Worm (Caenorhabditis elegans) whole organism, young adult: ENCODE measurements around the gene T21D12.14.
A peak's percentile ranks its signal among the peaks of the same experiment; 100 is the strongest.

Source experiments
- B0336.3 ChIP-seq: fragments of 200-800 bp; sonication (Bioruptor generic); IDR thresholded peaks from 2 replicates; pipeline ENCODE4 v1.3.6; 2022; ENCODE audit warnings: missing genetic modification characterization, missing compliant biosample characterization
- C17E4.6 ChIP-seq: fragments of 200-800 bp; sonication (Bioruptor generic); IDR thresholded peaks from 2 replicates; pipeline ENCODE4 v1.3.6; 2022; ENCODE audit warnings: missing genetic modification reagents, missing genetic modification characterization, missing compliant biosample characterization
- Y53G8AR.9 ChIP-seq: fragments of 200-800 bp; sonication (Bioruptor generic); conservative IDR thresholded peaks from 2 replicates; pipeline ENCODE4 v1.3.6; 2022; ENCODE audit warnings: missing genetic modification reagents, missing genetic modification characterization, missing compliant biosample characterization
- Y56A3A.18 ChIP-seq: fragments of 200-800 bp; sonication (Bioruptor generic); IDR thresholded peaks from 2 replicates; pipeline ENCODE4 v1.3.6; 2022; ENCODE audit warnings: missing genetic modification reagents, missing genetic modification characterization, missing compliant biosample characterization
- aptf-3 ChIP-seq: fragments of 200-800 bp; sonication (Bioruptor generic); IDR thresholded peaks from 2 replicates; pipeline ENCODE4 v1.3.6; 2022; ENCODE audit warnings: missing genetic modification characterization, missing compliant biosample characterization
- attf-5 ChIP-seq: fragments of 200-800 bp; sonication (Bioruptor generic); optimal IDR thresholded peaks from 2 replicates; lab custom pipeline; 2018; ENCODE audit warnings: mild to moderate bottlenecking, missing genetic modification characterization, missing compliant biosample characterization
- cebp-1 ChIP-seq, 2 experiments: fragments of 200-800 bp in 1 of 2; sonication (Bioruptor generic) in 1 of 2; sonication (generic microtip) in 1 of 2; IDR thresholded peaks in 1 of 2; optimal IDR thresholded peaks in 1 of 2; 2 replicates each; pipeline versions ENCODE4 v1.3.6 to Lab custom; 2017 to 2022; ENCODE audit warnings: missing compliant biosample characterization in 2 of 2, missing genetic modification characterization in 2 of 2, mild to moderate bottlenecking in 1 of 2, missing genetic modification reagents in 1 of 2, moderate library complexity in 1 of 2
- cebp-2 ChIP-seq: fragments of 200-800 bp; sonication (Bioruptor generic); IDR thresholded peaks from 2 replicates; pipeline ENCODE4 v1.3.6; 2022; ENCODE audit warnings: missing genetic modification characterization, missing compliant biosample characterization
- dpl-1 ChIP-seq: fragments of 150-350 bp; optimal IDR thresholded peaks from 2 replicates; lab custom pipeline; 2014; ENCODE audit warnings: missing biosample characterization, missing genetic modification reagents, missing genetic modification characterization
- efl-1 ChIP-seq: fragments of 150-350 bp; optimal IDR thresholded peaks from 2 replicates; lab custom pipeline; 2014; ENCODE audit warnings: missing biosample characterization, missing genetic modification reagents, missing genetic modification characterization
- egl-18 ChIP-seq: fragments of 200-800 bp; sonication (Bioruptor generic); IDR thresholded peaks from 2 replicates; pipeline ENCODE4 v1.3.6; 2022; ENCODE audit warnings: missing genetic modification reagents, missing genetic modification characterization, missing compliant biosample characterization
- egl-44 ChIP-seq: fragments of 200-800 bp; sonication (Bioruptor generic); IDR thresholded peaks from 2 replicates; pipeline ENCODE4 v1.3.6; 2022; ENCODE audit warnings: missing genetic modification reagents, missing genetic modification characterization, missing compliant biosample characterization
- egrh-3 ChIP-seq: fragments of 200-800 bp; sonication (Bioruptor generic); IDR thresholded peaks from 2 replicates; pipeline ENCODE4 v1.3.6; 2022; ENCODE audit warnings: missing genetic modification reagents, missing genetic modification characterization, missing compliant biosample characterization
- fkh-3 ChIP-seq: sonication (generic microtip); optimal IDR thresholded peaks from 2 replicates; lab custom pipeline; 2016; ENCODE audit warnings: mild to moderate bottlenecking, missing genetic modification characterization, missing compliant biosample characterization
- hmg-1.2 ChIP-seq: fragments of 200-800 bp; sonication (Bioruptor generic); IDR thresholded peaks from 2 replicates; pipeline ENCODE4 v1.3.6; 2022; ENCODE audit warnings: missing genetic modification reagents, missing genetic modification characterization, missing compliant biosample characterization
- hmg-20 ChIP-seq: fragments of 200-800 bp; sonication (Bioruptor generic); IDR thresholded peaks from 2 replicates; pipeline ENCODE4 v1.3.6; 2022; ENCODE audit warnings: missing genetic modification reagents, missing genetic modification characterization, missing compliant biosample characterization
- hsf-1 ChIP-seq: fragments of 200-800 bp; sonication (Bioruptor generic); IDR thresholded peaks from 2 replicates; pipeline ENCODE4 v1.3.6; 2022; ENCODE audit warnings: missing genetic modification reagents, missing genetic modification characterization, missing compliant biosample characterization
- let-526 ChIP-seq: fragments of 200-800 bp; sonication (Bioruptor generic); IDR thresholded peaks from 2 replicates; pipeline ENCODE4 v1.3.6; 2022; ENCODE audit warnings: missing genetic modification reagents, missing genetic modification characterization, missing compliant biosample characterization
- let-607 ChIP-seq, 2 experiments: fragments of 200-800 bp in 1 of 2; sonication (Bioruptor generic) in 1 of 2; sonication (generic microtip) in 1 of 2; optimal IDR thresholded peaks; 2 replicates each; lab custom pipeline; 2016 to 2018; ENCODE audit warnings: mild to moderate bottlenecking in 2 of 2, missing compliant biosample characterization in 2 of 2, missing genetic modification characterization in 2 of 2, moderate library complexity in 2 of 2, missing genotype in 1 of 2
- lin-26 ChIP-seq: fragments of 200-800 bp; sonication (Bioruptor generic); IDR thresholded peaks from 2 replicates; pipeline ENCODE4 v1.3.6; 2022; ENCODE audit warnings: missing genetic modification reagents, missing genetic modification characterization, missing compliant biosample characterization
- lin-54 ChIP-seq: fragments of 200-800 bp; sonication (Bioruptor generic); optimal IDR thresholded peaks from 2 replicates; lab custom pipeline; 2018; ENCODE audit warnings: mild to moderate bottlenecking, missing genetic modification characterization, missing compliant biosample characterization
- madf-10 ChIP-seq: sonication (generic microtip); optimal IDR thresholded peaks from 2 replicates; lab custom pipeline; 2016; ENCODE audit warnings: mild to moderate bottlenecking, missing genetic modification characterization, missing compliant biosample characterization
- madf-3 ChIP-seq: fragments of 200-800 bp; sonication (Bioruptor generic); IDR thresholded peaks from 2 replicates; pipeline ENCODE4 v1.3.6; 2022; ENCODE audit warnings: missing genetic modification reagents, missing genetic modification characterization, missing compliant biosample characterization
- mcd-1 ChIP-seq: fragments of 200-800 bp; sonication (Bioruptor generic); IDR thresholded peaks from 2 replicates; pipeline ENCODE4 v1.3.6; 2022; ENCODE audit warnings: missing genetic modification reagents, missing genetic modification characterization, missing compliant biosample characterization
- mel-28 ChIP-seq: sonication (generic microtip); optimal IDR thresholded peaks from 2 replicates; lab custom pipeline; 2016; ENCODE audit warnings: borderline replicate concordance, mild to moderate bottlenecking, missing genetic modification characterization, missing compliant biosample characterization
- mes-4 ChIP-seq: sonication (generic microtip); optimal IDR thresholded peaks from 2 replicates; lab custom pipeline; 2016; ENCODE audit warnings: missing genotype, missing genetic modification characterization, missing compliant biosample characterization
- nfyb-1 ChIP-seq: fragments of 200-800 bp; sonication (Bioruptor generic); IDR thresholded peaks from 2 replicates; pipeline ENCODE4 v1.3.6; 2022; ENCODE audit warnings: missing genetic modification reagents, missing genetic modification characterization, missing compliant biosample characterization
- nhr-120 ChIP-seq: fragments of 200-800 bp; sonication (Bioruptor generic); IDR thresholded peaks from 2 replicates; pipeline ENCODE4 v1.3.6; 2022; ENCODE audit warnings: missing genetic modification characterization, missing compliant biosample characterization
- nhr-27 ChIP-seq: fragments of 200-800 bp; sonication (Bioruptor generic); optimal IDR thresholded peaks from 2 replicates; lab custom pipeline; 2018; ENCODE audit warnings: mild to moderate bottlenecking, missing genetic modification characterization, moderate library complexity, missing compliant biosample characterization
- nhr-90 ChIP-seq: sonication (generic microtip); optimal IDR thresholded peaks from 2 replicates; lab custom pipeline; 2016; ENCODE audit warnings: missing genotype, mild to moderate bottlenecking, missing genetic modification characterization, missing compliant biosample characterization
- rcor-1 ChIP-seq: fragments of 200-800 bp; sonication (Bioruptor generic); IDR thresholded peaks from 2 replicates; pipeline ENCODE4 v1.3.6; 2022; ENCODE audit warnings: missing genetic modification reagents, missing genetic modification characterization, missing compliant biosample characterization
- repo-1 ChIP-seq: sonication (generic microtip); optimal IDR thresholded peaks from 2 replicates; lab custom pipeline; 2017; ENCODE audit warnings: mild to moderate bottlenecking, missing genetic modification characterization, missing compliant biosample characterization
- sea-2 ChIP-seq: fragments of 200-800 bp; sonication (Bioruptor generic); IDR thresholded peaks from 2 replicates; pipeline ENCODE4 v1.3.6; 2022; ENCODE audit warnings: missing genetic modification characterization, missing compliant biosample characterization
- tbx-9 ChIP-seq: sonication (generic microtip); optimal IDR thresholded peaks from 2 replicates; lab custom pipeline; 2016; ENCODE audit warnings: borderline replicate concordance, missing genetic modification characterization, inconsistent platforms, missing compliant biosample characterization
- tlf-1 ChIP-seq: fragments of 200-800 bp; sonication (Bioruptor generic); optimal IDR thresholded peaks from 2 replicates; lab custom pipeline; 2018; ENCODE audit warnings: mild to moderate bottlenecking, missing genetic modification characterization, missing compliant biosample characterization
- unc-62 ChIP-seq: fragments of 150-350 bp; optimal IDR thresholded peaks from 2 replicates; lab custom pipeline; 2014; ENCODE audit warnings: missing biosample characterization, missing genetic modification reagents, missing genetic modification characterization
- ztf-22 ChIP-seq: fragments of 200-800 bp; sonication (Bioruptor generic); optimal IDR thresholded peaks from 2 replicates; lab custom pipeline; 2018; ENCODE audit warnings: mild to moderate bottlenecking, missing genetic modification characterization, moderate library complexity, missing compliant biosample characterization
- ztf-6 ChIP-seq: fragments of 200-800 bp; sonication (Bioruptor generic); IDR thresholded peaks from 2 replicates; pipeline ENCODE4 v1.3.6; 2022; ENCODE audit warnings: missing genetic modification reagents, missing genetic modification characterization, missing compliant biosample characterization

Gene T21D12.14

ce11 chrIV:294737-295136, 6.8 kb upstream of the T21D12.14 start:
- TF ChIP-seq C17E4.6 (GFP tag; lab: Robert Waterston, UW) (no peak), nfyb-1 (GFP tag; lab: Robert Waterston, UW) (0 out of 2 replicates have a peak, but pooled peaks have one; percentile 25), lin-26 (0 out of 2 replicates have a peak, but pooled peaks have one; percentile 37), egl-18 (GFP tag; lab: Robert Waterston, UW) (no peak), madf-3 (GFP tag; lab: Robert Waterston, UW) (0 out of 2 replicates have a peak, but pooled peaks have one; percentile 21), egl-44 (no peak), mes-4 (no peak), fkh-3 (tag; lab: Kevin White, UChicago) (no peak), nhr-27 (no peak), mel-28 (tag; lab: Kevin White, UChicago) (no peak), attf-5 (GFP tag; lab: Kevin White, UChicago) (peak; percentile 9), rcor-1 (GFP tag; lab: Robert Waterston, UW) (no peak), mcd-1 (GFP tag; lab: Robert Waterston, UW) (no peak), cebp-1 (GFP tag; IDR thresholded peaks at IDR 0.05; lab: Robert Waterston, UW) (no peak), cebp-1 (tag; optimal IDR thresholded peaks at IDR 0.05; lab: Kevin White, UChicago) (peak; percentile 10), nhr-120 (GFP tag; lab: Robert Waterston, UW) (0 out of 2 replicates have a peak, but pooled peaks have one; percentile 17), efl-1 (GFP tag; lab: Kevin White, UChicago) (no peak)
- TF ChIP-seq, all 124 proteins: peak for 6

- TF ChIP-seq nhr-90 (tag; lab: Kevin White, UChicago) (no peak), cebp-2 (GFP tag; lab: Robert Waterston, UW) (0 out of 2 replicates have a peak, but pooled peaks have one; percentile 5), let-526 (GFP tag; lab: Robert Waterston, UW) (0 out of 2 replicates have a peak, but pooled peaks have one; percentile 36)
Observed at ce11 chrIV:293995-294700, 6.2 kb upstream of the T21D12.14 start.

- TF ChIP-seq Y53G8AR.9 (GFP tag; lab: Robert Waterston, UW) (0 out of 2 replicates have a peak, but pooled peaks have one; percentile 65), tbx-9 (tag; lab: Kevin White, UChicago) (no peak), repo-1 (tag; lab: Kevin White, UChicago) (no peak), egl-18 (GFP tag; lab: Robert Waterston, UW) (no peak), nhr-120 (GFP tag; lab: Robert Waterston, UW) (no peak)
Observed at ce11 chrIV:293163-293755, 5.3 kb upstream of the T21D12.14 start.

- 0 out of 2 replicates have a peak, but pooled peaks have one; percentile 16 for TF ChIP-seq hmg-1.2 (GFP tag; lab: Robert Waterston, UW)
- no peak for TF ChIP-seq hmg-20 (GFP tag; lab: Robert Waterston, UW)
- peak; percentile 41 to 66 for TF ChIP-seq let-607 (tag; optimal IDR thresholded peaks at IDR 0.05; lab: Kevin White, UChicago)
- TF ChIP-seq tbx-9 (tag; lab: Kevin White, UChicago): no peak
- TF ChIP-seq unc-62 (GFP tag; lab: Kevin White, UChicago): peak; percentile 20
- peak; percentile 4; the same call in 1 of the 2 replicates for TF ChIP-seq mcd-1 (GFP tag; lab: Robert Waterston, UW)
- TF ChIP-seq sea-2 (GFP tag; lab: Robert Waterston, UW): no peak
- no peak for TF ChIP-seq ztf-22 (GFP tag; lab: Kevin White, UChicago)
- TF ChIP-seq madf-10: peak; percentile 45
- peak; percentile 49 for TF ChIP-seq tlf-1 (GFP tag; lab: Kevin White, UChicago)
- TF ChIP-seq egrh-3: no peak
- TF ChIP-seq repo-1 (tag; lab: Kevin White, UChicago): peak; percentile 68
- TF ChIP-seq ztf-6 (GFP tag; lab: Robert Waterston, UW): no peak
- TF ChIP-seq lin-54: peak; percentile 20
- TF ChIP-seq Y53G8AR.9 (GFP tag; lab: Robert Waterston, UW): peak; percentile 60; the same call in 1 of the 2 replicates
- TF ChIP-seq attf-5 (GFP tag; lab: Kevin White, UChicago): no peak
- TF ChIP-seq hsf-1 (GFP tag; lab: Robert Waterston, UW): no peak
- TF ChIP-seq B0336.3 (GFP tag; lab: Robert Waterston, UW): peak; percentile 66
- TF ChIP-seq dpl-1: no peak
- TF ChIP-seq cebp-1 (GFP tag; IDR thresholded peaks at IDR 0.05; lab: Robert Waterston, UW): 0 out of 2 replicates have a peak, but pooled peaks have one; percentile 17
- peak; percentile 47 for TF ChIP-seq cebp-1 (tag; optimal IDR thresholded peaks at IDR 0.05; lab: Kevin White, UChicago)
- no peak; the same call in 1 of the 2 replicates for TF ChIP-seq Y56A3A.18 (GFP tag; lab: Robert Waterston, UW)
- TF ChIP-seq nhr-90 (tag; lab: Kevin White, UChicago): peak; percentile 42
- no peak for TF ChIP-seq aptf-3
Observed at ce11 chrIV:291851-292367, 4.0 kb upstream of the T21D12.14 start.
